Worm (Caenorhabditis elegans): Measurements from ENCODE around the gene wht-7.

Gene wht-7

ce11 chrIII:6149467-6150072 is at the start of gene wht-7, which contains the start of gene Y42G9A.1:
Gene wht-7 (minus strand): TSS chrIII:6149597.
Gene Y42G9A.1 (plus strand): TSS chrIII:6149961.
- TF ChIP-seq unc-62 (GFP tag; optimal IDR thresholded peaks at IDR 0.05) = no peak

- no peak for TF ChIP-seq unc-62 (GFP tag; optimal IDR thresholded peaks at IDR 0.05)
Observed at ce11 chrIII:6198378-6199234, 49.2 kb upstream of the wht-7 start, which contains the start of the genes C23G10.7 and rpn-2. Gene C23G10.7 (minus strand): TSS chrIII:6198414. Gene rpn-2 (plus strand): TSS chrIII:6199184.

- TF ChIP-seq unc-62 (GFP tag; optimal IDR thresholded peaks at IDR 0.05) = no peak
Observed at ce11 chrIII:6195718-6196117, 46.3 kb upstream of the wht-7 start.

- TF ChIP-seq unc-62 (GFP tag; optimal IDR thresholded peaks at IDR 0.05) = no peak
Observed at ce11 chrIII:6194480-6194879, 45.1 kb upstream of the wht-7 start, which contains the start of gene ugt-66. Gene ugt-66 (minus strand): TSS chrIII:6194580.

ce11 chrIII:6190810-6191209 is 41.4 kb upstream of the wht-7 start, which contains the start of gene C23G10.5:
Gene C23G10.5 (plus strand): TSS chrIII:6191110.
- no peak for TF ChIP-seq unc-62 (GFP tag; optimal IDR thresholded peaks at IDR 0.05)

- TF ChIP-seq unc-62 (GFP tag; optimal IDR thresholded peaks at IDR 0.05) = no peak
Observed at ce11 chrIII:6183118-6183517, 33.7 kb upstream of the wht-7 start, which contains the start of gene nas-28. Gene nas-28 (minus strand): TSS chrIII:6183218.

- TF ChIP-seq unc-62 (GFP tag; optimal IDR thresholded peaks at IDR 0.05) = no peak
Observed at ce11 chrIII:6180294-6180693, 30.9 kb upstream of the wht-7 start.

ce11 chrIII:6179062-6179461 is 29.7 kb upstream of the wht-7 start:
- TF ChIP-seq unc-62 (GFP tag; optimal IDR thresholded peaks at IDR 0.05) = no peak

ce11 chrIII:6178586-6178985 is 29.2 kb upstream of the wht-7 start, which contains the start of gene F42A10.7:
Gene F42A10.7 (minus strand): TSS chrIII:6178686.
- TF ChIP-seq unc-62 (GFP tag; optimal IDR thresholded peaks at IDR 0.05) = no peak

- no peak for TF ChIP-seq unc-62 (GFP tag; optimal IDR thresholded peaks at IDR 0.05)
Observed at ce11 chrIII:6177631-6178030, 28.2 kb upstream of the wht-7 start.

- no peak for TF ChIP-seq unc-62 (GFP tag; optimal IDR thresholded peaks at IDR 0.05)
Observed at ce11 chrIII:6176761-6177160, 27.4 kb upstream of the wht-7 start, which contains the start of gene F42A10.6. Gene F42A10.6 (minus strand): TSS chrIII:6176861.

- no peak for TF ChIP-seq unc-62 (GFP tag; optimal IDR thresholded peaks at IDR 0.05)
Observed at ce11 chrIII:6176172-6176571, 26.8 kb upstream of the wht-7 start.

ce11 chrIII:6173020-6173597 is 23.7 kb upstream of the wht-7 start, which contains the start of the genes abcf-3 and F42A10.5:
Gene abcf-3 (plus strand): TSS chrIII:6173403.
Gene F42A10.5 (minus strand): TSS chrIII:6173477.
- no peak for TF ChIP-seq unc-62 (GFP tag; optimal IDR thresholded peaks at IDR 0.05)

ce11 chrIII:6170038-6170437 is 20.6 kb upstream of the wht-7 start:
- TF ChIP-seq unc-62 (GFP tag; optimal IDR thresholded peaks at IDR 0.05) = no peak

ce11 chrIII:6168497-6169227 is 19.3 kb upstream of the wht-7 start, which contains the start of gene efk-1:
Gene efk-1 (minus strand): TSS chrIII:6168547.
- TF ChIP-seq unc-62 (GFP tag; optimal IDR thresholded peaks at IDR 0.05) = no peak
